Fruit fly (Drosophila melanogaster): ENCODE data around the gene ex.

ex gene

dm6 chr2L:480638-481399 lies 49.8 kb downstream of the ex start (continued):
- TF ChIP-seq tll (GFP tag; optimal IDR thresholded peaks at IDR 0.05) (peak; percentile 63 to 94), CG12659 (GFP tag; optimal IDR thresholded peaks at IDR 0.05) (peak; percentile 100), CG6813 (GFP tag; optimal IDR thresholded peaks at IDR 0.05) (peak; percentile 100), Xrp1 (GFP tag; IDR thresholded peaks at IDR 0.05) (no peak), tgo (GFP tag; IDR thresholded peaks at IDR 0.05) (no peak), shn (GFP tag; optimal IDR thresholded peaks at IDR 0.05) (peak; percentile 100), Adf1 (GFP tag; IDR thresholded peaks at IDR 0.05) (no peak), Trl (optimal IDR thresholded peaks at IDR 0.05) (peak; percentile 68 to 80), Trl (GFP tag; optimal IDR thresholded peaks at IDR 0.05) (peak; percentile 100), tio (GFP tag; optimal IDR thresholded peaks at IDR 0.05) (peak; percentile 100), corto (GFP tag; optimal IDR thresholded peaks at IDR 0.05) (peak; percentile 100), vvl (GFP tag; IDR thresholded peaks at IDR 0.05) (no peak), CG1647 (GFP tag; optimal IDR thresholded peaks at IDR 0.05) (peak; percentile 100), CG18476 (GFP tag; optimal IDR thresholded peaks at IDR 0.05) (peak; percentile 100), CG3726 (GFP tag; IDR thresholded peaks at IDR 0.05) (no peak), Ssrp (tag; optimal IDR thresholded peaks at IDR 0.05) (peak; percentile 100), Hand (GFP tag; optimal IDR thresholded peaks at IDR 0.05) (peak; percentile 100), CG13894 (tag; optimal IDR thresholded peaks at IDR 0.05) (peak; percentile 100), ro (GFP tag; IDR thresholded peaks at IDR 0.05) (no peak), zfh1 (GFP tag; IDR thresholded peaks at IDR 0.05) (no peak), kah (GFP tag; optimal IDR thresholded peaks at IDR 0.05) (peak; percentile 99), fd64A (GFP tag; optimal IDR thresholded peaks at IDR 0.05) (peak; percentile 100), gfzf (GFP tag; optimal IDR thresholded peaks at IDR 0.05) (peak; percentile 60), CG1233 (GFP tag; optimal IDR thresholded peaks at IDR 0.05) (peak; percentile 100), salm (tag; optimal IDR thresholded peaks at IDR 0.05) (peak; percentile 100), HHEX (GFP tag; optimal IDR thresholded peaks at IDR 0.05) (peak; percentile 100), CG34422 (GFP tag; IDR thresholded peaks at IDR 0.05) (no peak), chn (GFP tag; optimal IDR thresholded peaks at IDR 0.05) (peak; percentile 100), lov (optimal IDR thresholded peaks at IDR 0.05) (no peak), lov (GFP tag; IDR thresholded peaks at IDR 0.05) (no peak), ssp (GFP tag; IDR thresholded peaks at IDR 0.05) (no peak), Hsf (GFP tag; optimal IDR thresholded peaks at IDR 0.05) (peak; percentile 100), CG12769 (tag; optimal IDR thresholded peaks at IDR 0.05) (peak; percentile 100), inv (GFP tag; IDR thresholded peaks at IDR 0.05; ENCODE audit: partially characterized antibody) (no peak), CG4404 (GFP tag; IDR thresholded peaks at IDR 0.05) (no peak), h (optimal IDR thresholded peaks at IDR 0.05) (no peak), CG7271 (tag; optimal IDR thresholded peaks at IDR 0.05) (peak; percentile 97), CG2678 (tag; optimal IDR thresholded peaks at IDR 0.05) (peak; percentile 100), CG7839 (tag; optimal IDR thresholded peaks at IDR 0.05) (peak; percentile 100), Xbp1 (GFP tag; optimal IDR thresholded peaks at IDR 0.05) (peak; percentile 100), Jarid2 (GFP tag; optimal IDR thresholded peaks at IDR 0.05) (peak; percentile 100), zen (tag; optimal IDR thresholded peaks at IDR 0.05) (peak; percentile 100), tup (GFP tag; optimal IDR thresholded peaks at IDR 0.05) (peak; percentile 100), CG8281 (tag; optimal IDR thresholded peaks at IDR 0.05) (peak; percentile 97), CG17568 (GFP tag; optimal IDR thresholded peaks at IDR 0.05) (peak; percentile 100), CG12391 (tag; optimal IDR thresholded peaks at IDR 0.05) (peak; percentile 100), CG13296 (GFP tag; optimal IDR thresholded peaks at IDR 0.05) (peak; percentile 100), Dip3 (GFP tag; optimal IDR thresholded peaks at IDR 0.05) (peak; percentile 100), Hr3 (GFP tag; optimal IDR thresholded peaks at IDR 0.05) (peak; percentile 100), CG11093 (GFP tag; IDR thresholded peaks at IDR 0.05) (peak; percentile 100)
